Worm (Caenorhabditis elegans): ENCODE data around the gene mml-1.

ce11 chrIII:7339138-7339537 is 35.4 kb downstream of the mml-1 start:
- TF ChIP-seq fkh-10 (GFP tag; optimal IDR thresholded peaks at IDR 0.05) (no peak), dmd-4 (tag; optimal IDR thresholded peaks at IDR 0.05; ENCODE audit: borderline replicate concordance) (no peak), ceh-31 (tag; optimal IDR thresholded peaks at IDR 0.05) (no peak), hlh-8 (tag; optimal IDR thresholded peaks at IDR 0.05) (no peak), nfya-1 (tag; optimal IDR thresholded peaks at IDR 0.05) (no peak), tbx-2 (tag; optimal IDR thresholded peaks at IDR 0.05) (no peak), ets-4 (tag; optimal IDR thresholded peaks at IDR 0.05) (no peak), T23F11.4 (GFP tag; optimal IDR thresholded peaks at IDR 0.05) (no peak), unc-86 (tag; optimal IDR thresholded peaks at IDR 0.05) (no peak), pqm-1 (tag; optimal IDR thresholded peaks at IDR 0.05) (no peak), hlh-15 (tag; optimal IDR thresholded peaks at IDR 0.05) (no peak), odd-2 (tag; optimal IDR thresholded peaks at IDR 0.05) (no peak), ttx-3 (tag; optimal IDR thresholded peaks at IDR 0.05) (no peak), nhr-11 (tag; optimal IDR thresholded peaks at IDR 0.05) (no peak)

Measured in whole organism, late embryonic.